Worm (Caenorhabditis elegans): Measurements from ENCODE around the gene F31E3.2.

The F31E3.2 gene

DNA sequence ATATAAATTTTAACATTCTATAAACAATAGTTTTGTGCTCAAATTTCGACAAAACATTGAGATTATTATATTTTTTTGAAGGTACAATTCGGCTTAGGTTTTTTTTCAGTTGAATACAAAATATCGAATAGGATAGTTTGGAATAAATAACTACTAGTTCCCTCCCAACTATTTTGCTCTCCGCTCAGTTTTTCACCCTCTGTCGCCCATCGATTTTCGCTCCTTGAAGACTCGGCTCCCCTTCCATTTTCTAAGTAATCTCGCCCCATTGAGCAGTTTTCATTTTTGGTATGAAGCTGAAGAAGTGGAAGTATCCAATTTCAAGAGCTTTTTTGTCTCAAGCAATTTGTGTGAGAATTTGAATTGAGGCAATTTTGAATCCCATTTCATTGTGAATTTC, at the start of gene F31E3.2:
Gene F31E3.2 (plus strand): TSS at position 301 of the 400 bp plus-strand sequence.
- no peak for TF ChIP-seq unc-30 (tag; optimal IDR thresholded peaks at IDR 0.05)
- peak in 1 of 2 experiments; percentile 9 for TF ChIP-seq lsy-2 (tag; optimal IDR thresholded peaks at IDR 0.05)

DNA sequence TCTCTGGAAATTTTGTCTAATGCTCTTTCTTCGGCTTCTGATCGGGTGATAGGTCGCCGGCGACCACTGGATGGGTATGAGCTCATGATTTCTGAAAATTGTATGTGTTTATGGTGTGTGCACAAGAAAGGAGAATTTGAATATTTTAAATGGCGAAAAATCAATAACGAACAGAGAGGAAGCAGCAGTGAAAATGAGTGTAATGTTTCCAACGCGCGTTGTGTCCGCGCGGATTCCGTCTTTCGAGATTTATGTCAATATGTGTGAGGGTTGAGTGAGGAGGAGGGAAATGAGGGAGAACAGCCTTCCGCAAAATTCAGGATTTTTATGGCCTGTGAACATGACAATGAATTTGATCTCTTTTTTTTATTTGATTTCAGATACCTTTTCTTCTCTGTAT, 45.1 kb upstream of the F31E3.2 start, which contains the start of gene flap-1:
Gene flap-1 (minus strand): TSS at position 101 of the 400 bp plus-strand sequence.
- no peak for TF ChIP-seq lin-15B (tag; optimal IDR thresholded peaks at IDR 0.05)
- TF ChIP-seq ztf-11 (tag; optimal IDR thresholded peaks at IDR 0.05) = no peak
- TF ChIP-seq unc-62 (GFP tag; optimal IDR thresholded peaks at IDR 0.05) = no peak
- TF ChIP-seq snpc-4 (tag; optimal IDR thresholded peaks at IDR 0.05) = no peak
- no peak for TF ChIP-seq isw-1 (GFP tag; IDR thresholded peaks at IDR 0.05)
- TF ChIP-seq snu-23 (GFP tag; optimal IDR thresholded peaks at IDR 0.05) = no peak
- TF ChIP-seq mab-9 (GFP tag; IDR thresholded peaks at IDR 0.05) = no peak
- TF ChIP-seq tbx-2 (tag; optimal IDR thresholded peaks at IDR 0.05) = no peak
- no peak for TF ChIP-seq ceh-90 (tag; optimal IDR thresholded peaks at IDR 0.05)
- TF ChIP-seq lir-3 (tag; optimal IDR thresholded peaks at IDR 0.05; ENCODE audit: poor library complexity) = no peak

DNA sequence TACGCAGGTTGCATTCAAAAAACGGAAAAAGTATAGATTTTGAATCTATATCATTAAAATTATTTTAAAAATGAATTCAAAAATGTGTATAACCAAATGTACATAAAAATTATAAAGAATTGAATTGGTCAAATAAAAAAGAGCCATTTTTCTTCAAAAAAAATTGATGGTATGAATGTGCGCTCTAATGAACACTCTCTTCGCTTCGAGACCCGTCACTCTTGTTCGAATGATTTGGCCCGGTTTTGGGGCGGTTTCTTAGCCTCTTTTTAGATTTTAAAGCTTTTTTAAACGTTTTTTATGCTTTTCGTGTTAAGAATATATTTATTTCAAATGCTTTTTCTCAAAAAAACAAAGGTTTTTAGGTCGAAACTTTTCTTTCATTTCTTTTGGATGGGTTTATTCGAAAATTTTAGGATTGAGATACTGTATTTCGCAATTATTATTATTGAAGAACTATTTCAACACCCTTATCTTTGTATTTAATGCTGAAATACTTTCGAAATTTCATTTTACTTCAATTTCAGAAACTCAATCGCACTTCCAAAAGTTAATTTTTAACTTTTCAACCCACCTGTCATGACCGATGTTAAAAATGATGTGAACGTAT, 44.1 kb upstream of the F31E3.2 start, which contains the start of gene inf-1:
Gene inf-1 (plus strand): TSS at position 577 of the 610 bp plus-strand sequence.
- TF ChIP-seq mdl-1 (tag; optimal IDR thresholded peaks at IDR 0.05) = no peak
- peak; percentile 18 for TF ChIP-seq nhr-47 (tag; optimal IDR thresholded peaks at IDR 0.05)
- TF ChIP-seq skn-1 (tag; optimal IDR thresholded peaks at IDR 0.05) = peak; percentile 48
- TF ChIP-seq lin-35 (GFP tag; optimal IDR thresholded peaks at IDR 0.05) = peak; percentile 69 to 81
- no peak for TF ChIP-seq irx-1 (tag; optimal IDR thresholded peaks at IDR 0.05)
- no peak for TF ChIP-seq grh-1 (GFP tag; IDR thresholded peaks at IDR 0.05)
- no peak for TF ChIP-seq nhr-28 (tag; optimal IDR thresholded peaks at IDR 0.05)
- TF ChIP-seq blmp-1 (tag; optimal IDR thresholded peaks at IDR 0.05) = no peak
- TF ChIP-seq elt-3 (tag; optimal IDR thresholded peaks at IDR 0.05) = peak in 2 of 6 experiments; percentile 19 to 46
- peak; percentile 41 for TF ChIP-seq nhr-71 (tag; optimal IDR thresholded peaks at IDR 0.05)
- TF ChIP-seq fkh-10 (GFP tag; optimal IDR thresholded peaks at IDR 0.05) = no peak
- TF ChIP-seq F16B12.6 (tag; optimal IDR thresholded peaks at IDR 0.05) = peak; percentile 16
- TF ChIP-seq lin-15B (tag; optimal IDR thresholded peaks at IDR 0.05) = peak; percentile 67
- TF ChIP-seq lsy-2 (tag; optimal IDR thresholded peaks at IDR 0.05) = peak; percentile 67 to 88
- no peak for TF ChIP-seq aha-1 (tag; optimal IDR thresholded peaks at IDR 0.05)
- no peak for TF ChIP-seq nhr-84 (tag; optimal IDR thresholded peaks at IDR 0.05)
- TF ChIP-seq snu-23 (GFP tag; optimal IDR thresholded peaks at IDR 0.05) = peak; percentile 56
- TF ChIP-seq unc-130 (tag; optimal IDR thresholded peaks at IDR 0.05) = peak; percentile 25
- TF ChIP-seq unc-86 (tag; optimal IDR thresholded peaks at IDR 0.05) = no peak
- TF ChIP-seq nhr-85 (tag) = peak; percentile 57
- peak; percentile 54 for TF ChIP-seq lin-14 (GFP tag; optimal IDR thresholded peaks at IDR 0.05)
- no peak for TF ChIP-seq ceh-63 (GFP tag; optimal IDR thresholded peaks at IDR 0.05)
- TF ChIP-seq efl-3 (GFP tag; optimal IDR thresholded peaks at IDR 0.05) = no peak
- peak; percentile 66 for TF ChIP-seq mep-1 (tag; optimal IDR thresholded peaks at IDR 0.05)
- TF ChIP-seq Y116A8C.19 (tag; optimal IDR thresholded peaks at IDR 0.05; ENCODE audit: borderline replicate concordance) = no peak
- no peak for TF ChIP-seq sox-4 (tag; optimal IDR thresholded peaks at IDR 0.05)
- peak in 1 of 3 experiments; percentile 40 for TF ChIP-seq ceh-82 (tag; optimal IDR thresholded peaks at IDR 0.05)
- peak; percentile 41 to 77 (median 61) for TF ChIP-seq dpl-1 (GFP tag; optimal IDR thresholded peaks at IDR 0.05)
- no peak for TF ChIP-seq aly-2 (tag; optimal IDR thresholded peaks at IDR 0.05)
- TF ChIP-seq lin-13 (GFP tag; optimal IDR thresholded peaks at IDR 0.05) = peak; percentile 25
- peak; percentile 34 for TF ChIP-seq nhr-20 (tag; optimal IDR thresholded peaks at IDR 0.05)
- TF ChIP-seq fkh-8 (tag; optimal IDR thresholded peaks at IDR 0.05) = peak; percentile 14
- no peak for TF ChIP-seq sptf-1 (tag; optimal IDR thresholded peaks at IDR 0.05)
- TF ChIP-seq rnt-1 (tag; optimal IDR thresholded peaks at IDR 0.05) = peak; percentile 29
- TF ChIP-seq C16A3.4 (tag; optimal IDR thresholded peaks at IDR 0.05) = peak; percentile 55
- TF ChIP-seq ces-1 (GFP tag; optimal IDR thresholded peaks at IDR 0.05) = no peak
- TF ChIP-seq lin-39 (tag; optimal IDR thresholded peaks at IDR 0.05) = no peak
- peak; percentile 44 for TF ChIP-seq xbp-1 (tag; optimal IDR thresholded peaks at IDR 0.05)
- TF ChIP-seq fkh-4 (tag; optimal IDR thresholded peaks at IDR 0.05; ENCODE audit: borderline replicate concordance) = no peak

Data from whole organism, L1 larva.